Worm (Caenorhabditis elegans): ENCODE results near the gene Y54F10AL.1.
A peak's percentile ranks its signal among the peaks of the same experiment; 100 is the strongest.

Gene Y54F10AL.1

DNA sequence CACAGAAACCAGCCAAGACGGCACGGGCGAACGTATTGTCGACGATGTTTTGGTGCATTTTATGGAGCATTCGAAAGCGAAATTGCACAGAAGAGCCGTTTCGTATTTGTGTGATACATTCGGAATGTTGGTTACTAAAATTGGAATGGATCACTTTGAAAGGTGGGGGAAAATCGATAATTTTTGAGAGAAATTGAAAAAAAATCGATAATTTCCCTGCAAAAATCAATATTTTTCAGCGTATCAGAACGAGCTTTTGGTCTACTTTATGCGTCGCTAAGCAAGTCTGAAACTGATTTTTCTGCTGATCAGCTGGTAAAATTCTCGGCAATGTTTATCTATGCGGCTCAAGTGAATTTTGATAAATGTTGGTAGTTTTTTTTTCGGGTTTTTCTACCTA lies 4.8 kb upstream of the Y54F10AL.1 start:
- TF ChIP-seq ceh-28 (tag; optimal IDR thresholded peaks at IDR 0.05) (peak; percentile 78), nfya-1 (tag; optimal IDR thresholded peaks at IDR 0.05; ENCODE audit: insufficient read depth) (no peak)

DNA sequence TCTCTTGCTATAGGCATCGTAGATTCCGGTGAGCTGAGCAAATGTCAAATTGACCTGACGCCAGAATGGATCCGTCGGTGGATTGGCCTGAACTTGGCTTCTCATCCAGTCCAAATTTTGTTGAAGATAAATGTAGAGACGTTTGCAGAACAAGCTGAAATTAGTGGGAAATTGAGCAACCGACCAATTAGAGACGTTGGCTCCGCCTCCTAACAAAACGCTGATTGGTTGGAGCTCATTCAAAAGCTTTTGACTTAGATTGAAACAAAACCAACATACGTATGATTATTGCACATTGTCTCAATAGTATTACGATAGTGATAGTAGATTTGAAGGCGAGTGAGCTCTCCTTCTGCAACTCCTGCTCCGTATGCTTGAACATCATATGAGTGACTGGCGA lies 19.0 kb downstream of the Y54F10AL.1 start:
- TF ChIP-seq nfya-1 (tag; optimal IDR thresholded peaks at IDR 0.05; ENCODE audit: insufficient read depth) = peak; percentile 62
- no peak for TF ChIP-seq ama-1 (optimal IDR thresholded peaks at IDR 0.05)
- no peak for TF ChIP-seq unc-62 (GFP tag; optimal IDR thresholded peaks at IDR 0.05)
- no peak for TF ChIP-seq ZK546.5 (tag; optimal IDR thresholded peaks at IDR 0.05)
- TF ChIP-seq nhr-25 (tag; optimal IDR thresholded peaks at IDR 0.05) = no peak
- TF ChIP-seq mml-1 (tag; optimal IDR thresholded peaks at IDR 0.05) = no peak
- no peak for TF ChIP-seq lin-15B (tag; optimal IDR thresholded peaks at IDR 0.05)

DNA sequence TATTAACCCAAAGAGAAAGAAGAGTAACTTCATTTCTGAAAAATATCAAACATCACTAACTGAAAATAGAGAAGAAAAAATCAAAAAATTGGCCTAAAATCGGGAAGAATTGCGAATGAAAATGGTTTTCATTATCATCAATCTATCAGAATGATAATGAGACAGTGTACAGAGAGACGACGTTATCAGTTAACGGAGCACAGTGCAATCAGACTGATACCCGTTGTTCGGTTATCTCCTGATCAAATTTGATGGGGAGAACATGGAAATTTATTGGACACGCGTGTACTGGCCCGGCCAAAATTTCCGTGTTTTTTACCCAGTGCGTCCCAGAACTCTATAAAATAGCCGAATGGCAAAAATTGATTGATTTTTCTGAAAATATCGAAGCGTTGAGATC lies 20.4 kb downstream of the Y54F10AL.1 start, which contains the start of gene Y54F10AM.8:
Y54F10AM.8 (minus strand) TSS at position 35 of the 400 bp plus-strand sequence.
- TF ChIP-seq pha-4 (tag; optimal IDR thresholded peaks at IDR 0.05) = peak; percentile 33
- peak; percentile 86 for TF ChIP-seq pqm-1 (tag; optimal IDR thresholded peaks at IDR 0.05)
- peak; percentile 49 for TF ChIP-seq jun-1 (tag; optimal IDR thresholded peaks at IDR 0.05)
- peak; percentile 48 for TF ChIP-seq skn-1 (tag; optimal IDR thresholded peaks at IDR 0.05)
- peak; percentile 98 for TF ChIP-seq elt-2 (tag; optimal IDR thresholded peaks at IDR 0.05)
- TF ChIP-seq nhr-23 (tag; optimal IDR thresholded peaks at IDR 0.05) = no peak
- TF ChIP-seq fkh-10 (GFP tag; optimal IDR thresholded peaks at IDR 0.05) = no peak

DNA sequence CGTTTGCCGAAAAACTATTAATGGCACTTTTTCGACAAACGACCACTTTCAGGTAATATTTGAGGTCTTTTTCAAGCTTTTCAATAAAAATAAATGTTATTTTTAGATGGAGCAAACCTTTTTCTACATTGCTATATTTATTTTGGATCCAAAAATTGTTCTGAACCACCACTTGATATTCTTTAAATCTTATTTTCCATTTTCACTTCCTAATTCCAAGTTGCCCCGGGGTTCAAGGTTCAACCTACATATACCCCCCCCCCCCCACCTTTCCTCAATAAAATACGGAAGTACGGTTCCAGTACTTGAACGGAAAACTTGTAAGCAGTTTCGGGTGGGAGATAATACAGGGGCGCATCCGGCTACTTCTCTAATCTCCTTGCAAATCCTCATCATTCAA lies 21.0 kb downstream of the Y54F10AL.1 start, which contains the start of gene Y54F10AM.6:
Y54F10AM.6 (plus strand) TSS at position 301 of the 400 bp plus-strand sequence.
- TF ChIP-seq nhr-11 (tag; optimal IDR thresholded peaks at IDR 0.05) (no peak), skn-1 (tag; optimal IDR thresholded peaks at IDR 0.05) (no peak), elt-1 (tag; optimal IDR thresholded peaks at IDR 0.05) (no peak), jun-1 (tag; optimal IDR thresholded peaks at IDR 0.05) (no peak), mml-1 (tag; optimal IDR thresholded peaks at IDR 0.05) (no peak), ztf-11 (tag; optimal IDR thresholded peaks at IDR 0.05) (no peak), pha-4 (tag; optimal IDR thresholded peaks at IDR 0.05) (no peak), elt-2 (tag; optimal IDR thresholded peaks at IDR 0.05) (no peak), nhr-237 (tag; optimal IDR thresholded peaks at IDR 0.05) (no peak), lin-15B (tag; optimal IDR thresholded peaks at IDR 0.05) (no peak)

DNA sequence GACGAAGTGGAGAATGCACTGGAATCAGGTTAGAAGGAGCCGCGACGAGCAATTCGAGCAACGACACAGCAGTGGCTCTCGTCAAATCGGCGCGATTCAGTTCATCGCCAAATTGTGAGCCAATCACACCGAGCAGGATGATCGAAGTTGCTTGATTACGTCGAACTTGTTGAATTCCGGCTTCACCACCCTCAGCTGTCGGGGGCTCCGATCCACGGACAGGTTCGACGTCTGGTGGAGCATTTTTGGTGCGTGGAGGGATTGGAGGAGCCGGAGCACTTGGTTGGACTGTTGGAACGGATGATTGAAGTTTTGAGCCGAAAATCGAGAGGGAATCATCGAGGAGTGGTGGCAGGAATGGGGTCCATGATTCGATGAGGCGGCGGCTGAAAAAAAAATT lies 28.0 kb downstream of the Y54F10AL.1 start:
- no peak for TF ChIP-seq ama-1 (optimal IDR thresholded peaks at IDR 0.05)
- TF ChIP-seq fos-1 (tag; optimal IDR thresholded peaks at IDR 0.05) = no peak
- no peak for TF ChIP-seq lsy-12 (tag; optimal IDR thresholded peaks at IDR 0.05)
- no peak for TF ChIP-seq egl-5 (tag; optimal IDR thresholded peaks at IDR 0.05)
- no peak for TF ChIP-seq elt-1 (tag; optimal IDR thresholded peaks at IDR 0.05)
- no peak for TF ChIP-seq sea-2 (GFP tag; optimal IDR thresholded peaks at IDR 0.05)
- TF ChIP-seq eor-1 (tag; optimal IDR thresholded peaks at IDR 0.05) = no peak

DNA sequence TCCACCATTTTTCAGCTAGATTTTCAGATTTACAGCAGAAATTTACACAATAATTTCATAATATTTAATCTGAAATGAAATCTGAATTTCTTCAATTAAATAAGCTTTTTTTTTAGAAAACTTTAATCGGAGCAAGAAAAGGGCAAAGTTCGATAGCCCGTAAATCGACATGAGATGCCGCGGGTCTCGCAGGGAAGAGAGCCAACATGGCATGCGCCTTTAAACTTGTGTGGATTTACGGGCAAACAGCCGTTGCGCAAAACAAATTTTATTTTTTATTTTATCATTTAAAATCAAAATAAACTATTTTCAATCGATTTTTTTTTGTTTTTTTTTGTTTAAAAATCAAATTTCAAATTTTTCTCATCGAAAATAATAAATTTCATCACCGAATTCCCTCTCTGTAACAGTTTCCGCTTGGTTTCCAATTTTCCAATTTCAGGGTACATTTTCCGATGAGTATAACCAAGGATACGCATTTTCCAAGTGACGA lies 41.2 kb downstream of the Y54F10AL.1 start, which contains the start of the genes Y54F10AM.15, rbc-2 and ndua-8:
Y54F10AM.15 (minus strand) TSS at position 59 of the 493 bp plus-strand sequence.
rbc-2 (minus strand) TSS at position 69 of the 493 bp plus-strand sequence.
ndua-8 (plus strand) TSS at position 443 of the 493 bp plus-strand sequence.
- no peak for TF ChIP-seq unc-62 (GFP tag; optimal IDR thresholded peaks at IDR 0.05)
- TF ChIP-seq nhr-25 (tag; optimal IDR thresholded peaks at IDR 0.05) = peak; percentile 53
- no peak for TF ChIP-seq nhr-28 (tag; optimal IDR thresholded peaks at IDR 0.05)
- TF ChIP-seq fkh-2 (tag; optimal IDR thresholded peaks at IDR 0.05) = peak; percentile 13
- TF ChIP-seq nfya-1 (tag; optimal IDR thresholded peaks at IDR 0.05; ENCODE audit: insufficient read depth) = peak; percentile 96
- peak; percentile 99 for TF ChIP-seq pha-4 (tag; optimal IDR thresholded peaks at IDR 0.05)
- no peak for TF ChIP-seq ceh-9 (tag; optimal IDR thresholded peaks at IDR 0.05)
- TF ChIP-seq eor-1 (tag; optimal IDR thresholded peaks at IDR 0.05) = no peak
- TF ChIP-seq nhr-43 (tag; optimal IDR thresholded peaks at IDR 0.05; ENCODE audit: poor library complexity, severe bottlenecking) = no peak
- peak; percentile 80 for TF ChIP-seq pqm-1 (tag; optimal IDR thresholded peaks at IDR 0.05)
- TF ChIP-seq fkh-10 (GFP tag; optimal IDR thresholded peaks at IDR 0.05) = peak; percentile 88
- TF ChIP-seq nhr-12 (tag; optimal IDR thresholded peaks at IDR 0.05) = no peak
- TF ChIP-seq skn-1 (tag; optimal IDR thresholded peaks at IDR 0.05) = peak; percentile 87
- no peak for TF ChIP-seq mdl-1 (tag; optimal IDR thresholded peaks at IDR 0.05)
- TF ChIP-seq nhr-23 (tag; optimal IDR thresholded peaks at IDR 0.05) = peak; percentile 96
- TF ChIP-seq mml-1 (tag; optimal IDR thresholded peaks at IDR 0.05) = no peak
- peak; percentile 60 for TF ChIP-seq ama-1 (optimal IDR thresholded peaks at IDR 0.05)
- TF ChIP-seq sea-2 (GFP tag; optimal IDR thresholded peaks at IDR 0.05) = no peak
- peak; percentile 72 for TF ChIP-seq zag-1 (tag; optimal IDR thresholded peaks at IDR 0.05)
- no peak for TF ChIP-seq unc-39 (tag; optimal IDR thresholded peaks at IDR 0.05)
- TF ChIP-seq ztf-4 (tag; optimal IDR thresholded peaks at IDR 0.05) = peak; percentile 29
- TF ChIP-seq fos-1 (tag; optimal IDR thresholded peaks at IDR 0.05) = no peak
- peak; percentile 70 for TF ChIP-seq elt-2 (tag; optimal IDR thresholded peaks at IDR 0.05)
- TF ChIP-seq egl-27 (tag; optimal IDR thresholded peaks at IDR 0.05) = peak; percentile 42
- TF ChIP-seq nhr-67 (tag; optimal IDR thresholded peaks at IDR 0.05) = no peak
- TF ChIP-seq nhr-237 (tag; optimal IDR thresholded peaks at IDR 0.05) = no peak
- peak; percentile 69 for TF ChIP-seq hmg-11 (tag; optimal IDR thresholded peaks at IDR 0.05)
- TF ChIP-seq aly-2 (tag; optimal IDR thresholded peaks at IDR 0.05) = peak; percentile 15
- TF ChIP-seq lin-15B (tag; optimal IDR thresholded peaks at IDR 0.05) = peak; percentile 97
- peak; percentile 91 for TF ChIP-seq lin-39 (tag; optimal IDR thresholded peaks at IDR 0.05)
- peak; percentile 76 for TF ChIP-seq lsy-12 (tag; optimal IDR thresholded peaks at IDR 0.05)
- no peak for TF ChIP-seq ceh-16 (tag; optimal IDR thresholded peaks at IDR 0.05)
- peak; percentile 78 for TF ChIP-seq elt-1 (tag; optimal IDR thresholded peaks at IDR 0.05)
- no peak for TF ChIP-seq ztf-11 (tag; optimal IDR thresholded peaks at IDR 0.05)
